4 fruit fly cellular contexts compared by ENCODE assay signal in the genomic region with DNA sequence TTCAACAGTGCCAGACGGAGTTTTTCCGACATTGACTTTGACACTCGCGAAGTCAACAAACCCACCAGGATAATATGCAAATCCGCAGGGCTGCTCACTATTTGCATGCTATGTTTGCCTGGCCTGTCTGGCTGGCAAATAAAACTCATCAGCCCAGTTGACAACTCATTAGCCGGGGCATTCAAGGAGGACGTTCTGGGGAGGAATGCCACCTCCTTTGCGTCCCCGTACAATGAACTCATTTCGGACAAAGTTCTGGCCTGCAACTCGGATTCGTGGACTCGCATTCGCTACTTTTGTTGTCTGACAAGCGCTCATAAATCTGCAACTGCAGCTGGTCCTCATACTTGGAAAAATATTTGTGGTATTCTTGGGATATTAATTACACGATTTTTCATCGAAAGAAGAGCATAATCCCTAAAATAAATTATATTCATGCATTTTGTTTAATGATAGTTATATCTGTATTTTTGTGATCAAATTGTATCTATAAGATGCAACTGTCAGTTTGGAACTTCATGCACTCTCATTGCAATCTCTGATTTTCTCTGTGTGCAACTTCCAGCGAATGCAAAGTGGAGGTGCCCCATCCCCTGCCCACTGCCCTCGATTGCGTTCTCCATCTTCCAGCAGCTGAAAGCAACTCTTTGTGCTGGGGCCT.
A peak's percentile ranks its signal among the peaks of the same experiment; 100 is the strongest.
TF ChIP-seq lines count a peak whose summit lies in the region.

No protein-coding gene starts in this region.

- TF ChIP-seq CTCF in whole organism, embryonic (GFP tag; optimal IDR thresholded peaks at IDR 0.05; lab: Kevin White, UChicago), result no peak

TF ChIP-seq in whole organism, embryonic, 481 proteins besides CTCF, POLR2A, EP300 and RAD21:
- no peak for TF ChIP-seq CG9609 (GFP tag; optimal IDR thresholded peaks at IDR 0.05; lab: Kevin White, UChicago)
- TF ChIP-seq nom (GFP tag; optimal IDR thresholded peaks at IDR 0.05; lab: Kevin White, UChicago), result peak; percentile 58
- peak in 1 of 2 experiments; percentile 64 for TF ChIP-seq bsh (GFP tag; optimal IDR thresholded peaks at IDR 0.05; lab: Kevin White, UChicago)
- TF ChIP-seq Drgx (GFP tag; IDR thresholded peaks at IDR 0.05; lab: Robert Waterston, UW), result peak; percentile 62
- no peak for TF ChIP-seq CG5953 (GFP tag; IDR thresholded peaks at IDR 0.05; lab: Robert Waterston, UW)

TF ChIP-seq in whole organism, prepupa, 60 proteins besides CTCF, POLR2A, EP300 and RAD21 (continues in another document):
- peak; percentile 43 for TF ChIP-seq CG31627 (GFP tag; optimal IDR thresholded peaks at IDR 0.05; lab: Kevin White, UChicago)
- no peak for TF ChIP-seq fd85E (GFP tag; optimal IDR thresholded peaks at IDR 0.05; lab: Kevin White, UChicago)
- peak; percentile 47 for TF ChIP-seq CG7368 (GFP tag; optimal IDR thresholded peaks at IDR 0.05; lab: Kevin White, UChicago)
- peak; percentile 64 for TF ChIP-seq CG6792 (GFP tag; optimal IDR thresholded peaks at IDR 0.05; lab: Kevin White, UChicago)
- peak; percentile 72 for TF ChIP-seq CG6808 (GFP tag; optimal IDR thresholded peaks at IDR 0.05; lab: Kevin White, UChicago)
- TF ChIP-seq Hr39 (GFP tag; optimal IDR thresholded peaks at IDR 0.05; lab: Kevin White, UChicago), result peak; percentile 32
- TF ChIP-seq svp (GFP tag; lab: Kevin White, UChicago), result peak; percentile 72
- no peak for TF ChIP-seq CG11902 (GFP tag; optimal IDR thresholded peaks at IDR 0.05; lab: Kevin White, UChicago)
- TF ChIP-seq Lpt (GFP tag; optimal IDR thresholded peaks at IDR 0.05; lab: Kevin White, UChicago), result peak; percentile 12
- TF ChIP-seq spab (GFP tag; optimal IDR thresholded peaks at IDR 0.05; lab: Kevin White, UChicago), result peak; percentile 72
- TF ChIP-seq OdsH (GFP tag; optimal IDR thresholded peaks at IDR 0.05; lab: Kevin White, UChicago), result peak; percentile 56
- TF ChIP-seq CG3032 (tag; optimal IDR thresholded peaks at IDR 0.05; lab: Kevin White, UChicago), result peak; percentile 77
- TF ChIP-seq lz (GFP tag; optimal IDR thresholded peaks at IDR 0.05; lab: Kevin White, UChicago), result peak; percentile 34
- no peak for TF ChIP-seq fkh (GFP tag; optimal IDR thresholded peaks at IDR 0.05; lab: Kevin White, UChicago)
- TF ChIP-seq Gug (GFP tag; IDR thresholded peaks at IDR 0.05; lab: Robert Waterston, UW), result peak; percentile 51; the same call in 1 of the 2 replicates
- TF ChIP-seq Sox15 (GFP tag; optimal IDR thresholded peaks at IDR 0.05; lab: Kevin White, UChicago), result peak; percentile 10
- peak; percentile 26 for TF ChIP-seq CG34406 (GFP tag; optimal IDR thresholded peaks at IDR 0.05; lab: Kevin White, UChicago)
- no peak for TF ChIP-seq CG6854 (GFP tag; optimal IDR thresholded peaks at IDR 0.05; lab: Kevin White, UChicago)
- peak; percentile 66 for TF ChIP-seq dsx (GFP tag; optimal IDR thresholded peaks at IDR 0.05; lab: Kevin White, UChicago; ENCODE audit: poor library complexity, severe bottlenecking)
- peak; percentile 47 for TF ChIP-seq Smox (GFP tag; optimal IDR thresholded peaks at IDR 0.05; lab: Kevin White, UChicago)
- TF ChIP-seq fd59A (GFP tag; optimal IDR thresholded peaks at IDR 0.05; lab: Kevin White, UChicago), result peak; percentile 56
- peak; percentile 39 for TF ChIP-seq cyc (GFP tag; optimal IDR thresholded peaks at IDR 0.05; lab: Kevin White, UChicago)
- TF ChIP-seq CG8319 (GFP tag; optimal IDR thresholded peaks at IDR 0.05; lab: Kevin White, UChicago), result peak; percentile 10
- TF ChIP-seq CG32006 (GFP tag; optimal IDR thresholded peaks at IDR 0.05; lab: Kevin White, UChicago), result peak; percentile 57
- TF ChIP-seq CG15336 (GFP tag; IDR thresholded peaks at IDR 0.05; lab: Robert Waterston, UW), result peak; percentile 55; the same call in 1 of the 2 replicates

TF ChIP-seq in whole organism, pupa, 21 proteins besides CTCF, POLR2A, EP300 and RAD21:
- peak; percentile 32 for TF ChIP-seq CG34367 (tag; optimal IDR thresholded peaks at IDR 0.05; lab: Kevin White, UChicago)
- TF ChIP-seq fd96Ca (GFP tag; IDR thresholded peaks at IDR 0.05; lab: Robert Waterston, UW), result no peak
- TF ChIP-seq CG4496 (GFP tag; IDR thresholded peaks at IDR 0.05; lab: Robert Waterston, UW), result peak; percentile 47; the same call in 1 of the 3 replicates
- peak; percentile 77 for TF ChIP-seq Pif1A (GFP tag; optimal IDR thresholded peaks at IDR 0.05; lab: Kevin White, UChicago)
- TF ChIP-seq CG17806 (tag; optimal IDR thresholded peaks at IDR 0.05; lab: Kevin White, UChicago), result peak; percentile 81
- TF ChIP-seq gl (tag; optimal IDR thresholded peaks at IDR 0.05; lab: Kevin White, UChicago), result peak; percentile 41
- peak; percentile 44; the same call in 1 of the 2 replicates for TF ChIP-seq CG12605 (GFP tag; IDR thresholded peaks at IDR 0.05; lab: Robert Waterston, UW)
- TF ChIP-seq Snoo (tag; optimal IDR thresholded peaks at IDR 0.05; lab: Kevin White, UChicago), result peak; percentile 29
- 0 out of 2 replicates have a peak, but pooled peaks have one; percentile 5 for TF ChIP-seq rn (GFP tag; IDR thresholded peaks at IDR 0.05; lab: Robert Waterston, UW)
- peak; percentile 12 for TF ChIP-seq CG13204 (GFP tag; optimal IDR thresholded peaks at IDR 0.05; lab: Kevin White, UChicago)
- TF ChIP-seq CG8159 (tag; optimal IDR thresholded peaks at IDR 0.05; lab: Kevin White, UChicago), result peak; percentile 82
- peak; percentile 69 for TF ChIP-seq CG9948 (tag; optimal IDR thresholded peaks at IDR 0.05; lab: Kevin White, UChicago)
- TF ChIP-seq CG14655 (GFP tag; optimal IDR thresholded peaks at IDR 0.05; lab: Kevin White, UChicago), result peak; percentile 88
- TF ChIP-seq CG10348 (GFP tag; IDR thresholded peaks at IDR 0.05; lab: Robert Waterston, UW), result no peak
- peak; percentile 41 for TF ChIP-seq D1 (tag; optimal IDR thresholded peaks at IDR 0.05; lab: Kevin White, UChicago)
- peak; percentile 56 for TF ChIP-seq Pif1B (GFP tag; optimal IDR thresholded peaks at IDR 0.05; lab: Kevin White, UChicago)
- TF ChIP-seq CG32121 (GFP tag; IDR thresholded peaks at IDR 0.05; lab: Robert Waterston, UW), result no peak
- TF ChIP-seq Ets98B (GFP tag; IDR thresholded peaks at IDR 0.05; lab: Robert Waterston, UW), result peak; percentile 38
- peak; percentile 78 for TF ChIP-seq CG15710 (tag; optimal IDR thresholded peaks at IDR 0.05; lab: Kevin White, UChicago)
- peak; percentile 80 for TF ChIP-seq EcR (GFP tag; optimal IDR thresholded peaks at IDR 0.05; lab: Kevin White, UChicago)
- peak; percentile 82 for TF ChIP-seq CG8301 (tag; optimal IDR thresholded peaks at IDR 0.05; lab: Kevin White, UChicago)

TF ChIP-seq in whole organism, wandering third instar larva, 38 proteins besides CTCF, POLR2A, EP300 and RAD21:
- TF ChIP-seq ey (GFP tag; optimal IDR thresholded peaks at IDR 0.05; lab: Kevin White, UChicago) (peak; percentile 15), Hr78 (GFP tag; optimal IDR thresholded peaks at IDR 0.05; lab: Kevin White, UChicago) (no peak), pan (optimal IDR thresholded peaks at IDR 0.05; lab: Kevin White, UChicago) (no peak), foxo (GFP tag; optimal IDR thresholded peaks at IDR 0.05; lab: Kevin White, UChicago) (peak in 1 of 2 experiments; percentile 41), OdsH (GFP tag; optimal IDR thresholded peaks at IDR 0.05; lab: Kevin White, UChicago) (peak; percentile 31), HLH106 (tag; optimal IDR thresholded peaks at IDR 0.05; lab: Kevin White, UChicago) (peak; percentile 39), Hnf4 (GFP tag; optimal IDR thresholded peaks at IDR 0.05; lab: Kevin White, UChicago) (no peak), fru (GFP tag; optimal IDR thresholded peaks at IDR 0.05; lab: Kevin White, UChicago) (peak; percentile 17), h (GFP tag; optimal IDR thresholded peaks at IDR 0.05; lab: Kevin White, UChicago) (peak; percentile 48), rgr (GFP tag; optimal IDR thresholded peaks at IDR 0.05; lab: Kevin White, UChicago) (no peak), Hr83 (GFP tag; optimal IDR thresholded peaks at IDR 0.05; lab: Kevin White, UChicago; ENCODE audit: poor library complexity, severe bottlenecking) (no peak), br (GFP tag; optimal IDR thresholded peaks at IDR 0.05; lab: Kevin White, UChicago) (peak; percentile 26), Dif (GFP tag; optimal IDR thresholded peaks at IDR 0.05; lab: Kevin White, UChicago; ENCODE audit: partially characterized antibody) (no peak)

Comparison
In these comparisons a context has a peak if more than half of its experiments do, and no peak if none do; other contexts are left out.
1. Of the 7 proteins assayed by ChIP-seq in both whole organism, embryonic and whole organism, prepupa: peak only in whole organism, embryonic: none; only in whole organism, prepupa: CG16779, Gug, Hr39, Lpt and Sox102F; in both: none; in neither: 2.